Fruit fly (Drosophila melanogaster): Measurements from ENCODE around the gene tara.
A peak's percentile ranks its signal among the peaks of the same experiment; 100 is the strongest.

The tara gene

dm6 chr3R:16180476-16181070, 44.9 kb upstream of the tara start, which contains the start of gene CG8927 (continued):
- TF ChIP-seq HmgZ (tag; optimal IDR thresholded peaks at IDR 0.05), result peak; percentile 18
- TF ChIP-seq bigmax (GFP tag; optimal IDR thresholded peaks at IDR 0.05), result peak; percentile 42
- TF ChIP-seq CG7372 (GFP tag; IDR thresholded peaks at IDR 0.05), result peak; percentile 92
- TF ChIP-seq CG17568 (GFP tag; optimal IDR thresholded peaks at IDR 0.05), result no peak
- TF ChIP-seq CG6791 (GFP tag; IDR thresholded peaks at IDR 0.05; ENCODE audit: partially characterized antibody), result 0 out of 3 replicates have a peak, but pooled peaks have one; percentile 14
- TF ChIP-seq Dp (GFP tag; optimal IDR thresholded peaks at IDR 0.05), result peak; percentile 67
- peak; percentile 16 for TF ChIP-seq Hmr (GFP tag; optimal IDR thresholded peaks at IDR 0.05)
- no peak for TF ChIP-seq CG3407 (GFP tag; optimal IDR thresholded peaks at IDR 0.05)
- no peak for TF ChIP-seq CG15696 (tag; optimal IDR thresholded peaks at IDR 0.05)
- TF ChIP-seq CG11247 (GFP tag; IDR thresholded peaks at IDR 0.05), result no peak

- TF ChIP-seq CG13296 (GFP tag; optimal IDR thresholded peaks at IDR 0.05), result no peak
- TF ChIP-seq Med (GFP tag), result peak; percentile 42
- no peak for TF ChIP-seq mam (GFP tag; optimal IDR thresholded peaks at IDR 0.05)
- TF ChIP-seq NFAT (GFP tag; IDR thresholded peaks at IDR 0.05), result 0 out of 2 replicates have a peak, but pooled peaks have one; percentile 17
- TF ChIP-seq Drgx (GFP tag; IDR thresholded peaks at IDR 0.05), result no peak
- TF ChIP-seq CG15696 (tag; optimal IDR thresholded peaks at IDR 0.05), result no peak
- no peak for TF ChIP-seq CG11085 (GFP tag; IDR thresholded peaks at IDR 0.05)
- TF ChIP-seq H15 (GFP tag; IDR thresholded peaks at IDR 0.05), result no peak
- no peak for TF ChIP-seq CG7372 (GFP tag; IDR thresholded peaks at IDR 0.05)
- no peak for TF ChIP-seq usp (GFP tag; optimal IDR thresholded peaks at IDR 0.05)
- TF ChIP-seq Ets65A (GFP tag), result peak; percentile 51
- TF ChIP-seq Pdp1 (GFP tag; optimal IDR thresholded peaks at IDR 0.05), result peak in 1 of 2 experiments; percentile 81
- TF ChIP-seq Antp (GFP tag; optimal IDR thresholded peaks at IDR 0.05), result no peak
- no peak for TF ChIP-seq BEAF-32 (GFP tag; optimal IDR thresholded peaks at IDR 0.05)
- TF ChIP-seq dimm (GFP tag; IDR thresholded peaks at IDR 0.05), result no peak
- no peak for TF ChIP-seq CG12942 (GFP tag; optimal IDR thresholded peaks at IDR 0.05)
- TF ChIP-seq CG6765 (GFP tag; optimal IDR thresholded peaks at IDR 0.05), result no peak
- no peak for TF ChIP-seq pan (optimal IDR thresholded peaks at IDR 0.05)
- TF ChIP-seq pan (GFP tag; optimal IDR thresholded peaks at IDR 0.05 in 1 of 2, IDR thresholded peaks at IDR 0.05 in 1 of 2), result no peak
- TF ChIP-seq so (GFP tag; IDR thresholded peaks at IDR 0.05), result no peak
These were observed 43.1 kb upstream of the tara start for dm6 chr3R:16182269-16182875.

- no peak for TF ChIP-seq Ssrp (tag; optimal IDR thresholded peaks at IDR 0.05)
- TF ChIP-seq mam (GFP tag; optimal IDR thresholded peaks at IDR 0.05), result peak; percentile 31
- peak; percentile 35 for TF ChIP-seq CG1647 (GFP tag; optimal IDR thresholded peaks at IDR 0.05)
- TF ChIP-seq CG8765 (GFP tag; IDR thresholded peaks at IDR 0.05), result no peak
- peak; percentile 35 for TF ChIP-seq jumu (GFP tag; optimal IDR thresholded peaks at IDR 0.05)
- TF ChIP-seq emc (GFP tag; optimal IDR thresholded peaks at IDR 0.05), result no peak
- peak; percentile 81 for TF ChIP-seq HmgZ (tag; optimal IDR thresholded peaks at IDR 0.05)
- TF ChIP-seq CG11560 (tag; IDR thresholded peaks at IDR 0.05), result peak; percentile 97
- no peak for TF ChIP-seq Hr78 (GFP tag; optimal IDR thresholded peaks at IDR 0.05)
- TF ChIP-seq CG4282 (GFP tag; optimal IDR thresholded peaks at IDR 0.05), result no peak
- no peak for TF ChIP-seq gem (tag; optimal IDR thresholded peaks at IDR 0.05)
- TF ChIP-seq CG18011 (GFP tag; optimal IDR thresholded peaks at IDR 0.05), result peak; percentile 21
- peak; percentile 80 for TF ChIP-seq crol (GFP tag; IDR thresholded peaks at IDR 0.05)
- TF ChIP-seq CG31224 (GFP tag; IDR thresholded peaks at IDR 0.05), result no peak
- TF ChIP-seq CG12391 (tag; optimal IDR thresholded peaks at IDR 0.05), result peak; percentile 20
- TF ChIP-seq Dad (GFP tag; optimal IDR thresholded peaks at IDR 0.05), result peak; percentile 44
- TF ChIP-seq zen (tag; optimal IDR thresholded peaks at IDR 0.05), result no peak
- no peak for TF ChIP-seq Lim3 (GFP tag; IDR thresholded peaks at IDR 0.05)
- TF ChIP-seq Bteb2 (GFP tag; optimal IDR thresholded peaks at IDR 0.05), result peak; percentile 22
- TF ChIP-seq knrl (GFP tag; IDR thresholded peaks at IDR 0.05; ENCODE audit: partially characterized antibody), result peak; percentile 92
These were observed 38.4 kb upstream of the tara start, which contains the start of gene sra for dm6 chr3R:16186791-16187681. Gene sra (plus strand): TSS chr3R:16186999.
